Fruit fly (Drosophila melanogaster): ENCODE results near the gene Dhdds.

DNA sequence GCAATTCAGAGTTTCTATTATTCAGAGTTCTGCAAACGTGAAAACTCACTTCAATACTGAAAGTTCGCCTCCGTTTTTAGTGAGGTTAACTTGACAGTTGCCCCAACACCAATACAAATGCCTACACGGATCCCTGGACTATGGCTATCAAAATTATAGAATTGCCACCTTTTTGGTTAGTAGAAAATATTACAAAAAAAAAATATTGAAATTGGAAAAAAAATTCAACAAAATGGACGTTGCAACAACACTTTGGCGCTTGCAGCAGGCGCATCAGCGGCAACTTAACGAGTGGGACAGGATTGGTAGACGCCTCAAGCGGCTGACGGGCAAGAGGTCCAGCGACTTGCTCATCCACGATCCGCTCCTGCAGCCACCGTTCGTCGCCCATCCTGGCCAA lies 22.7 kb upstream of the Dhdds start, which contains the start of the genes CG15332 and CG15330:
- no peak for TF ChIP-seq CG8478 (optimal IDR thresholded peaks at IDR 0.05)
- TF ChIP-seq usp (GFP tag; optimal IDR thresholded peaks at IDR 0.05) = no peak
- TF ChIP-seq pan (optimal IDR thresholded peaks at IDR 0.05) = no peak
- TF ChIP-seq Dll (optimal IDR thresholded peaks at IDR 0.05) = no peak
- TF ChIP-seq psq (optimal IDR thresholded peaks at IDR 0.05) = no peak
- TF ChIP-seq EcR (GFP tag; optimal IDR thresholded peaks at IDR 0.05) = no peak
